Fruit fly (Drosophila melanogaster): Measurements from ENCODE around the gene CG16743.
A peak's percentile ranks its signal among the peaks of the same experiment; 100 is the strongest.

CG16743 gene

DNA sequence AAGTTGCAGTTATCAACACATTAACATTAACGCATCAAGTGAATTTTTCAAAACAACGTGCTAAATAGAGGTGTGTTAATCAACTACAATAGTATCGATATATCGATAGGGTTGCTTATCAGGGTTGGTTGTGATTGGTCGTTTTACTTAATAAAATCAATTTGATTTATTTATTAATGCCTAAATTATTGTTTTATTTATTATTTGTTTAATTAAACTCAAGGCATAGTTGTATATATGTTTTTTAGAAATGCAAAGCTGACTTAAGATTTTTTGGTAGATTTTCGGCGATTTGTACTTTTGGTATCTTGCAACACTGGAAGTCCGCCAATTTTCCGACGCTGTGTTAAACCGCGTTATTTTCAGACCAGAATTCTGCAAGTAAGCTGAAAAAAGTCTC, 38.9 kb downstream of the CG16743 start, which contains the start of the genes Art8 and dUTPase (continued):
- TF ChIP-seq CG8359 (GFP tag; optimal IDR thresholded peaks at IDR 0.05; ENCODE audit: borderline replicate concordance) (no peak), pita (GFP tag; optimal IDR thresholded peaks at IDR 0.05) (no peak), CG2116 (GFP tag; optimal IDR thresholded peaks at IDR 0.05) (peak; percentile 98), sc (optimal IDR thresholded peaks at IDR 0.05) (no peak), sc (GFP tag; optimal IDR thresholded peaks at IDR 0.05) (no peak), chn (GFP tag; optimal IDR thresholded peaks at IDR 0.05) (peak; percentile 49), aop (GFP tag; IDR thresholded peaks at IDR 0.05) (no peak), HLH54F (GFP tag; optimal IDR thresholded peaks at IDR 0.05) (peak; percentile 45), Oli (tag; optimal IDR thresholded peaks at IDR 0.05) (peak; percentile 5), gce (GFP tag; IDR thresholded peaks at IDR 0.05) (no peak), CG14050 (GFP tag; IDR thresholded peaks at IDR 0.05) (0 out of 3 replicates have a peak, but pooled peaks have one; percentile 25), NC2β (GFP tag; optimal IDR thresholded peaks at IDR 0.05) (peak; percentile 30), CoRest (tag; optimal IDR thresholded peaks at IDR 0.05) (peak; percentile 82), Hand (GFP tag; optimal IDR thresholded peaks at IDR 0.05) (no peak), twi (tag; optimal IDR thresholded peaks at IDR 0.05) (peak; percentile 38), MTF-1 (GFP tag; optimal IDR thresholded peaks at IDR 0.05; ENCODE audit: borderline replicate concordance) (no peak), Optix (GFP tag; IDR thresholded peaks at IDR 0.05) (no peak), CG7987 (GFP tag; optimal IDR thresholded peaks at IDR 0.05) (no peak), CG12659 (GFP tag; optimal IDR thresholded peaks at IDR 0.05) (peak; percentile 90), dysf (GFP tag; IDR thresholded peaks at IDR 0.05) (peak; percentile 54), CG13424 (tag; optimal IDR thresholded peaks at IDR 0.05) (peak; percentile 76), CG1602 (GFP tag; optimal IDR thresholded peaks at IDR 0.05) (peak; percentile 74), CG31441 (GFP tag; IDR thresholded peaks at IDR 0.05) (no peak; the same call in none of the 2 replicates), CG34422 (GFP tag; IDR thresholded peaks at IDR 0.05) (peak; percentile 67; the same call in 2 of the 3 replicates), E2f1 (GFP tag; IDR thresholded peaks at IDR 0.05) (peak; percentile 42; the same call in 1 of the 2 replicates), vnd (GFP tag; IDR thresholded peaks at IDR 0.05; ENCODE audit: partially characterized antibody) (peak; percentile 68), Bdp1 (GFP tag; optimal IDR thresholded peaks at IDR 0.05) (peak; percentile 30), CG4820 (GFP tag; optimal IDR thresholded peaks at IDR 0.05) (peak; percentile 59), Hey (tag; optimal IDR thresholded peaks at IDR 0.05) (no peak), CG11723 (GFP tag; optimal IDR thresholded peaks at IDR 0.05) (peak; percentile 3), CG10654 (GFP tag; optimal IDR thresholded peaks at IDR 0.05) (peak; percentile 70), ro (GFP tag; IDR thresholded peaks at IDR 0.05) (no peak), CG15696 (tag; optimal IDR thresholded peaks at IDR 0.05) (peak; percentile 60), dmrt11E (tag; optimal IDR thresholded peaks at IDR 0.05) (peak; percentile 68), mam (GFP tag; optimal IDR thresholded peaks at IDR 0.05) (peak; percentile 46), Ssrp (tag; optimal IDR thresholded peaks at IDR 0.05) (peak; percentile 70), CG6689 (GFP tag; IDR thresholded peaks at IDR 0.05) (peak; percentile 56), CG6813 (GFP tag; optimal IDR thresholded peaks at IDR 0.05) (no peak), CG16815 (GFP tag; optimal IDR thresholded peaks at IDR 0.05) (peak; percentile 38), CG4424 (GFP tag; optimal IDR thresholded peaks at IDR 0.05) (peak; percentile 84), pan (optimal IDR thresholded peaks at IDR 0.05) (no peak), pan (GFP tag; optimal IDR thresholded peaks at IDR 0.05 in 1 of 2, IDR thresholded peaks at IDR 0.05 in 1 of 2) (peak in 1 of 2 experiments; percentile 62), br (optimal IDR thresholded peaks at IDR 0.05) (no peak), shn (GFP tag; optimal IDR thresholded peaks at IDR 0.05) (no peak), CHES-1-like (GFP tag; optimal IDR thresholded peaks at IDR 0.05) (peak; percentile 28), CG6654 (GFP tag; optimal IDR thresholded peaks at IDR 0.05) (no peak), CG6791 (GFP tag; IDR thresholded peaks at IDR 0.05; ENCODE audit: partially characterized antibody) (peak; percentile 82), ems (GFP tag; optimal IDR thresholded peaks at IDR 0.05) (no peak), nerfin-2 (GFP tag; IDR thresholded peaks at IDR 0.05; ENCODE audit: partially characterized antibody) (peak; percentile 67), D19A (tag; optimal IDR thresholded peaks at IDR 0.05) (peak; percentile 56), prd (optimal IDR thresholded peaks at IDR 0.05) (no peak), prd (GFP tag; IDR thresholded peaks at IDR 0.05) (peak; percentile 76)
